Worm (Caenorhabditis elegans): ENCODE results near the gene C46A5.1.

- TF ChIP-seq ceh-82 (tag; optimal IDR thresholded peaks at IDR 0.05) (no peak), elt-3 (tag; optimal IDR thresholded peaks at IDR 0.05) (no peak), fkh-2 (tag; optimal IDR thresholded peaks at IDR 0.05) (no peak), mml-1 (tag; optimal IDR thresholded peaks at IDR 0.05) (no peak), nhr-23 (tag; optimal IDR thresholded peaks at IDR 0.05) (no peak), pha-4 (tag; optimal IDR thresholded peaks at IDR 0.05) (no peak), nhr-12 (tag; optimal IDR thresholded peaks at IDR 0.05) (no peak), lin-15B (tag; optimal IDR thresholded peaks at IDR 0.05) (no peak), unc-62 (GFP tag; optimal IDR thresholded peaks at IDR 0.05) (no peak), pqm-1 (tag; optimal IDR thresholded peaks at IDR 0.05) (no peak), nfya-1 (tag; optimal IDR thresholded peaks at IDR 0.05; ENCODE audit: insufficient read depth) (no peak), ceh-16 (tag; optimal IDR thresholded peaks at IDR 0.05) (no peak), fkh-10 (GFP tag; optimal IDR thresholded peaks at IDR 0.05) (no peak)
Measured at ce11 chrIV:7770162-7770561, 6.4 kb downstream of the C46A5.1 start, which contains the start of gene rdl-1.
